Worm (Caenorhabditis elegans) whole organism, L3 larva: Measurements from ENCODE around the gene T11F8.4.

Experiments used
- ZK546.5 ChIP-seq: sonication (generic microtip); optimal IDR thresholded peaks from 2 replicates; lab custom pipeline; 2017; ENCODE audit warnings: missing biosample characterization, missing genetic modification characterization
- aly-2 ChIP-seq: fragments of 150-350 bp; optimal IDR thresholded peaks from 2 replicates; lab custom pipeline; 2014; ENCODE audit warnings: missing biosample characterization, missing genetic modification characterization
- ceh-16 ChIP-seq: sonication (generic microtip); optimal IDR thresholded peaks from 2 replicates; lab custom pipeline; 2017; ENCODE audit warnings: missing biosample characterization, missing genetic modification characterization
- ceh-28 ChIP-seq: fragments of 150-350 bp; optimal IDR thresholded peaks from 2 replicates; lab custom pipeline; 2014; ENCODE audit warnings: missing biosample characterization, missing genetic modification reagents, missing genetic modification characterization
- ceh-9 ChIP-seq: sonication (generic microtip); optimal IDR thresholded peaks from 2 replicates; lab custom pipeline; 2018; ENCODE audit warnings: missing biosample characterization, missing genetic modification characterization
- daf-12 ChIP-seq: fragments of 150-350 bp; optimal IDR thresholded peaks from 2 replicates; lab custom pipeline; 2014; ENCODE audit warnings: missing biosample characterization, missing genetic modification reagents, missing genetic modification characterization
- egl-27 ChIP-seq: sonication (generic microtip); optimal IDR thresholded peaks from 4 replicates; lab custom pipeline; 2017; ENCODE audit warnings: missing biosample characterization, missing genetic modification reagents, missing genetic modification characterization
- egl-5 ChIP-seq: fragments of 150-350 bp; optimal IDR thresholded peaks from 2 replicates; lab custom pipeline; 2017; ENCODE audit warnings: missing biosample characterization, missing genetic modification reagents, missing genetic modification characterization, inconsistent platforms
- elt-1 ChIP-seq: fragments of 150-350 bp; optimal IDR thresholded peaks from 2 replicates; lab custom pipeline; 2014; ENCODE audit warnings: missing biosample characterization, missing genetic modification characterization
- elt-2 ChIP-seq: sonication (generic microtip); optimal IDR thresholded peaks from 2 replicates; lab custom pipeline; 2016; ENCODE audit warnings: missing genetic modification reagents, mild to moderate bottlenecking, missing genetic modification characterization, missing compliant biosample characterization
- elt-3 ChIP-seq, 3 experiments: fragments of 150-350 bp in 1 of 3; sonication (generic microtip) in 2 of 3; optimal IDR thresholded peaks; 2 replicates in 2 of 3; 4 replicates in 1 of 3; lab custom pipeline; 2014 to 2017; ENCODE audit warnings: missing biosample characterization in 3 of 3, missing genetic modification characterization in 3 of 3
- eor-1 ChIP-seq, 2 experiments: fragments of 150-350 bp; optimal IDR thresholded peaks; 2 replicates each; lab custom pipeline; 2014 to 2018; ENCODE audit warnings: missing biosample characterization in 2 of 2, missing genetic modification characterization in 2 of 2
- fkh-10 ChIP-seq: sonication (generic microtip); optimal IDR thresholded peaks from 2 replicates; lab custom pipeline; 2017; ENCODE audit warnings: missing biosample characterization, missing genetic modification reagents, missing genetic modification characterization
- fkh-2 ChIP-seq: fragments of 150-350 bp; optimal IDR thresholded peaks from 2 replicates; lab custom pipeline; 2014; ENCODE audit warnings: missing biosample characterization, missing genetic modification reagents, missing genetic modification characterization
- fos-1 ChIP-seq: fragments of 150-350 bp; optimal IDR thresholded peaks from 2 replicates; lab custom pipeline; 2014; ENCODE audit warnings: missing biosample characterization, missing genetic modification characterization
- hmg-11 ChIP-seq: sonication (generic microtip); optimal IDR thresholded peaks from 2 replicates; lab custom pipeline; 2016; ENCODE audit warnings: missing genetic modification characterization, missing compliant biosample characterization
- lin-15B ChIP-seq: fragments of 150-350 bp; optimal IDR thresholded peaks from 2 replicates; lab custom pipeline; 2014; ENCODE audit warnings: missing biosample characterization, missing genetic modification characterization
- lin-39 ChIP-seq: fragments of 150-350 bp; optimal IDR thresholded peaks from 2 replicates; lab custom pipeline; 2018; ENCODE audit warnings: missing biosample characterization, missing genetic modification reagents, missing genetic modification characterization
- lsy-12 ChIP-seq: sonication (generic microtip); optimal IDR thresholded peaks from 2 replicates; lab custom pipeline; 2016; ENCODE audit warnings: mild to moderate bottlenecking, missing genetic modification characterization, missing compliant biosample characterization
- mdl-1 ChIP-seq: fragments of 150-350 bp; optimal IDR thresholded peaks from 2 replicates; lab custom pipeline; 2014; ENCODE audit warnings: missing biosample characterization, missing genetic modification characterization
- mml-1 ChIP-seq: fragments of 150-350 bp; sonication (generic microtip); optimal IDR thresholded peaks from 3 replicates; lab custom pipeline; 2014; ENCODE audit warnings: missing biosample characterization, missing genetic modification characterization
- nfya-1 ChIP-seq: sonication (generic microtip); optimal IDR thresholded peaks from 2 replicates; lab custom pipeline; 2017; ENCODE audit warnings: missing genetic modification characterization, mild to moderate bottlenecking, missing compliant biosample characterization, antibody characterized with exemption, moderate library complexity; ENCODE audit not compliant: insufficient read depth
- nhr-11 ChIP-seq: fragments of 150-350 bp; optimal IDR thresholded peaks from 2 replicates; lab custom pipeline; 2014; ENCODE audit warnings: missing biosample characterization, missing genetic modification characterization
- nhr-12 ChIP-seq: fragments of 150-350 bp; optimal IDR thresholded peaks from 2 replicates; lab custom pipeline; 2014; ENCODE audit warnings: missing biosample characterization, missing genetic modification characterization
- nhr-23 ChIP-seq: fragments of 150-350 bp; optimal IDR thresholded peaks from 2 replicates; lab custom pipeline; 2014; ENCODE audit warnings: missing biosample characterization, missing genetic modification reagents, missing genetic modification characterization
- nhr-237 ChIP-seq: fragments of 150-350 bp; optimal IDR thresholded peaks from 2 replicates; lab custom pipeline; 2014; ENCODE audit warnings: missing biosample characterization, missing genetic modification characterization
- nhr-25 ChIP-seq: sonication (generic microtip); optimal IDR thresholded peaks from 2 replicates; lab custom pipeline; 2017; ENCODE audit warnings: missing biosample characterization, missing genetic modification characterization
- nhr-43 ChIP-seq: sonication (generic microtip); optimal IDR thresholded peaks from 2 replicates; lab custom pipeline; 2016; ENCODE audit warnings: mild to moderate bottlenecking, missing genetic modification characterization, missing compliant biosample characterization; ENCODE audit not compliant: poor library complexity, severe bottlenecking
- nhr-67 ChIP-seq: fragments of 150-350 bp; optimal IDR thresholded peaks from 2 replicates; lab custom pipeline; 2014; ENCODE audit warnings: missing biosample characterization, missing genetic modification characterization
- nhr-76 ChIP-seq: fragments of 150-350 bp; sonication (generic microtip); optimal IDR thresholded peaks from 5 replicates; lab custom pipeline; 2014; ENCODE audit warnings: missing biosample characterization, missing genetic modification characterization
- nhr-77 ChIP-seq: fragments of 150-350 bp; optimal IDR thresholded peaks from 2 replicates; lab custom pipeline; 2014; ENCODE audit warnings: missing biosample characterization, missing genetic modification characterization
- pha-4 ChIP-seq: fragments of 150-350 bp; optimal IDR thresholded peaks from 2 replicates; lab custom pipeline; 2014; ENCODE audit warnings: missing biosample characterization, missing genetic modification reagents, missing genetic modification characterization
- snpc-4 ChIP-seq: fragments of 150-350 bp; optimal IDR thresholded peaks from 2 replicates; lab custom pipeline; 2014; ENCODE audit warnings: missing biosample characterization, missing genetic modification characterization
- unc-39 ChIP-seq: sonication (generic microtip); optimal IDR thresholded peaks from 4 replicates; lab custom pipeline; 2017; ENCODE audit warnings: missing biosample characterization, missing genetic modification characterization
- unc-62 ChIP-seq: fragments of 150-350 bp; sonication (generic microtip); optimal IDR thresholded peaks from 4 replicates; lab custom pipeline; 2014; ENCODE audit warnings: missing biosample characterization, missing genetic modification reagents, missing genetic modification characterization
- ztf-11 ChIP-seq: fragments of 150-350 bp; optimal IDR thresholded peaks from 2 replicates; lab custom pipeline; 2014; ENCODE audit warnings: missing biosample characterization, missing genetic modification characterization

The T11F8.4 gene

DNA sequence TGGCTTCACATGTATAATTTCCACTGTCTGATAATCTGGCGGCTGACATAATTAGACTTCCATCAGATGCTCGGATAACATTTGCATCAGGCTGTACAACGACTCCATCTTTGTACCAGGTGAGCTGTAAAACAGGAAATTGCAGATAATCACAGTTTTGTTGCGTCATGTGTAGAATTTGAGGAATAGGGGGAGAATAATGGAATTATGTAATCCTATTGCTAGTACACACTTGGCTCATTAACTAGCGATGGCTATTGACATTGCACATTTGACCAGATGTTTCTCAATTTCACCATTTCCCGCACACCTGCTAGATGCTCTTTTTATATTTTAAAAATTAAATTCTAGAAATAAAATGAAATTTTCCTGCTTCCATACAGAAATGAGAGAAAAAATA is 25.0 kb upstream of the T11F8.4 start:
- TF ChIP-seq nhr-43 (tag; lab: Kevin White, UChicago) (no peak), nhr-25 (tag; lab: Kevin White, UChicago) (no peak), fkh-2 (tag; lab: Kevin White, UChicago) (no peak), unc-62 (GFP tag; lab: Kevin White, UChicago) (no peak), aly-2 (tag; lab: Kevin White, UChicago) (no peak), eor-1 (tag; optimal IDR thresholded peaks at IDR 0.05; lab: Kevin White, UChicago) (no peak), hmg-11 (tag; lab: Kevin White, UChicago) (no peak), ceh-16 (tag; lab: Kevin White, UChicago) (no peak), ceh-28 (no peak), nhr-11 (no peak), nhr-12 (tag; lab: Kevin White, UChicago) (no peak), snpc-4 (tag; lab: Kevin White, UChicago) (no peak), ZK546.5 (no peak)

DNA sequence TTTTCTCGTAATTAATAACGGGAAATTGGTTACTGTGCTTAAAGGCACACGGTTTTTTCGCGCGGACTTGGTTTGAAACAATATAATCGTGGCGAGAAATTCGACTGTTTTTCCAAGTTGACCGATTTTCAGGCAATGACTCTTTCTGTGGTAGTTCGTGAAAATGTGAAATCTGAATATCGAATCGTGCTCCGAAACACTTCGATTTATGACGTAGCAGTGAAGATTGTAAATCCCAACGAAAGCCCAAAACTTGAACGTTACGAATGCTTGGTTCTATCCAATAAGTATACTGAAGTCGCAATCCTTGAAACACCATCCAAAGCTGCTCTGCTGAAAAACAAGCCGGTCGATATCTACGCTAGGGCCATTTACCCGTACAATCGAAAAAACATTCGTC is 17.7 kb upstream of the T11F8.4 start:
- TF ChIP-seq nhr-67 (tag; lab: Kevin White, UChicago) (no peak), pha-4 (tag; lab: Kevin White, UChicago) (no peak), fkh-10 (GFP tag; lab: Kevin White, UChicago) (no peak), mml-1 (no peak), nhr-11 (no peak), hmg-11 (tag; lab: Kevin White, UChicago) (no peak), mdl-1 (tag; lab: Kevin White, UChicago) (no peak), lsy-12 (no peak), ceh-28 (no peak), nhr-23 (tag; lab: Kevin White, UChicago) (no peak), lin-39 (tag; lab: Kevin White, UChicago) (no peak), nhr-12 (tag; lab: Kevin White, UChicago) (no peak), ZK546.5 (no peak), daf-12 (tag; lab: Kevin White, UChicago) (no peak), egl-5 (no peak)

DNA sequence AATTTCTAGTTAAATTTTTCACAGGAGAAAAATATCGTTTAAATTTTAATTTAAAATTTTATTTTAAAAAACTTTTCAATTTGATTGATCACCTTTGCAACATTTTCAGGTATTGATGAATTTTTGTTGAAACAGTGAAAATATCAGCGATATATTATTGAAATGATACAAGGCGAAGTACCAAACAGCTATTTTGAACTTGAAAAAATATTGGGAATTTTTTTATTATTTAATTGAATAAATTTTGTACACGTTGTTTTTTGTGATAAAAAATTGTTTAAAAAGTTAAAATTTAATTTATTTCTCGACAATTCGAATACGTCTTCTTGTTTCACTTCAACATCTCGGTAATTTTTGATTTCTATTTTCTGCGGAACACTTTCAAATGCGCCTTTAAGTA is 17.3 kb upstream of the T11F8.4 start, which contains the start of gene B0273.1:
TSS of gene B0273.1 (plus strand) at position 301 of the 400 bp plus-strand sequence.
- TF ChIP-seq ztf-11 (tag; lab: Kevin White, UChicago) (no peak), nhr-77 (tag; lab: Kevin White, UChicago) (no peak), elt-1 (no peak)
- TF ChIP-seq, all 47 proteins: peak for 0

DNA sequence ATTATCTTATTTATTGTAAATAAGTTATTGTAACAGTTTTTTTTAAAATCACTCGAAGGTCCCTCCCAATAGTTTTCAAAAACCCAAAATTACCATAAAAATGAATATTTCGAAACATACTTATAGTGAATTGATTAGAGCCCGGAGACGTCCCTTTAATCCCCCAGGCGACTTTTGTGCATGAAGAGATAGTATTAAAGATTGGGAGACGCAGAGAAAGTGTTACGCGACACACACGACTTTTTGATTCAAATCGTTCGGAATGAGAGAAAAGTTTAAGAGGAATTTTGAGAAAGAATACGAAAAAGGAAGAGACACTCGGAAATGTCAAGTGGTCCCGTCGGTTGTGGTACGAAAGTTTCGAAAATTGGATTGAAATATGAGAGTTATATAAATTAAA is 16.8 kb upstream of the T11F8.4 start:
- no peak for TF ChIP-seq lin-39 (tag; lab: Kevin White, UChicago)
- TF ChIP-seq lin-15B (tag; lab: Kevin White, UChicago), result no peak
- TF ChIP-seq fkh-10 (GFP tag; lab: Kevin White, UChicago), result no peak
- no peak for TF ChIP-seq snpc-4 (tag; lab: Kevin White, UChicago)
- TF ChIP-seq nhr-43 (tag; lab: Kevin White, UChicago), result no peak
- no peak for TF ChIP-seq elt-2 (tag; lab: Kevin White, UChicago)
- TF ChIP-seq eor-1 (tag; optimal IDR thresholded peaks at IDR 0.05; lab: Kevin White, UChicago), result no peak
- no peak for TF ChIP-seq nhr-76 (tag; lab: Kevin White, UChicago)
- TF ChIP-seq nhr-77 (tag; lab: Kevin White, UChicago), result no peak
- TF ChIP-seq egl-27, result no peak
- TF ChIP-seq fkh-2 (tag; lab: Kevin White, UChicago), result no peak
- no peak for TF ChIP-seq elt-1
- no peak for TF ChIP-seq ZK546.5
- TF ChIP-seq ceh-9 (tag; lab: Kevin White, UChicago), result no peak
- TF ChIP-seq nhr-67 (tag; lab: Kevin White, UChicago), result no peak
- TF ChIP-seq fos-1 (tag; lab: Kevin White, UChicago), result no peak
- no peak for TF ChIP-seq nhr-237 (tag; lab: Kevin White, UChicago)
- TF ChIP-seq unc-39 (tag; lab: Kevin White, UChicago), result no peak

DNA sequence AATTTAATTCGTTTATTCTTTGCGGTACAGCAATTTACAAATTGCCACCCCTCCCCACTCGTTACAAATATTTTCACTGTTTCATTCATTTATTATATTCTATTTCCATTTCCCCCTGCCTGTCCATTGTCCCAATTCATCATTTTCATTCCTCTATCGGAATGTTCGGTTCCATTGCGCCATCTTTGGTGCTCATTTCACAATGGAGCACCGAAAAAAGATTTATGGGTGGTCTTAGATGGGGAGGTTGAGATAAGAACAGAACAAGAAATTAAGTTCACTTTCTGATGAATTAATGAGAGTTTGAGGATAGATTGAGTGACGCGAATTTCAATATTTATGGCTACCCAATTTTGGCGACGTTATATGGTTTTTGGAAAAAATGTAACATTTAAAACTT is 15.8 kb upstream of the T11F8.4 start:
- TF ChIP-seq lin-39 (tag; lab: Kevin White, UChicago), result no peak
- TF ChIP-seq lin-15B (tag; lab: Kevin White, UChicago), result no peak
- TF ChIP-seq ztf-11 (tag; lab: Kevin White, UChicago), result no peak
- no peak for TF ChIP-seq egl-27
- TF ChIP-seq nhr-43 (tag; lab: Kevin White, UChicago), result no peak
- no peak for TF ChIP-seq fos-1 (tag; lab: Kevin White, UChicago)
- no peak for TF ChIP-seq nfya-1 (tag; lab: Kevin White, UChicago)
- no peak for TF ChIP-seq mml-1
- TF ChIP-seq nhr-76 (tag; lab: Kevin White, UChicago), result no peak
- no peak for TF ChIP-seq elt-3 (tag; optimal IDR thresholded peaks at IDR 0.05; lab: Kevin White, UChicago)
- TF ChIP-seq unc-39 (tag; lab: Kevin White, UChicago), result no peak
- TF ChIP-seq elt-1, result no peak
- no peak for TF ChIP-seq lsy-12
- TF ChIP-seq aly-2 (tag; lab: Kevin White, UChicago), result no peak
- no peak for TF ChIP-seq ceh-28
- TF ChIP-seq daf-12 (tag; lab: Kevin White, UChicago), result no peak
